Fruit fly (Drosophila melanogaster): ENCODE results near the gene Rab3GAP1.

The Rab3GAP1 gene

DNA sequence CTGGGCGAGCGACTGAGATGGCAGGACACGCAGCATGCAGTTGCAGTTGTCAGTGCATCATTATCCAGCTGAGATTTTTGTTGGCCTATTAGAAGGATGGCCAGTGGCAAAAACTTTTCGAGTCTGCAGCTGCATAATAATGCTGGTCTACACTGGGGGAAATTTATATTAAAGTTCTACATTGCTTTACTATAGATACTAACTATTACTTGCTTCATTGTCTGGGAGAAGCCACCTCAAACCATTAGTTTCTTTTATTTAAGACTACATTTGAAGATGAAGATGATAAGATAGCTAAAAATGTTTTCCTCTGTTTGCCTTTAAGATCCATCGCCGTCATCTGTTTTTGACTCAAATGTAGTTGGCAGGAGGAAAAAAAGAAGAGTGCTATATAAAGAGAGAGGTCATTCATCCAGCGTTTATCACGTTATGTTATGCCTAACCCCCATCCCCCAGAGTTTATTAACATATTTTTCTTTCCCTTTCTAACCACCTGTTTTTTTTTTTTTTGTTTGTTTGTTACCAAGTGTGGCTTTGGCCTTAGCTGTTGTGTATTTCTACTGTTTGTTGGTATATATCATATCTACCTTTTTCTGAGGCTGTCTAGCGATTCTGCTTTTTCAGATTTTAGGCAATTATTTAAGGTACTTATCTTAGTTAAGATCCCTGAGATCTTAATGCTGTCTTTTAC, 51.0 kb downstream of the Rab3GAP1 start:
- TF ChIP-seq CTCF (optimal IDR thresholded peaks at IDR 0.05) (no peak), CG8478 (optimal IDR thresholded peaks at IDR 0.05) (no peak)

- TF ChIP-seq CTCF (optimal IDR thresholded peaks at IDR 0.05): no peak
- no peak for TF ChIP-seq CG8478 (optimal IDR thresholded peaks at IDR 0.05)
Observed at dm6 chr2L:1557927-1558326, 53.0 kb downstream of the Rab3GAP1 start.

dm6 chr2L:1556697-1557564, 54.0 kb downstream of the Rab3GAP1 start:
- no peak for TF ChIP-seq CG8478 (optimal IDR thresholded peaks at IDR 0.05)
- no peak for TF ChIP-seq CTCF (optimal IDR thresholded peaks at IDR 0.05)

dm6 chr2L:1554954-1555353, 56.0 kb downstream of the Rab3GAP1 start, which contains the start of gene haf:
Gene haf, plus strand, starts transcription at chr2L:1555129.
- TF ChIP-seq CTCF (optimal IDR thresholded peaks at IDR 0.05) (no peak), CG8478 (optimal IDR thresholded peaks at IDR 0.05) (no peak)

dm6 chr2L:1547860-1548259, 63.1 kb downstream of the Rab3GAP1 start:
- no peak for TF ChIP-seq CG8478 (optimal IDR thresholded peaks at IDR 0.05)
- TF ChIP-seq CTCF (optimal IDR thresholded peaks at IDR 0.05): no peak
